Worm (Caenorhabditis elegans): ENCODE results near the gene nhr-45.

The nhr-45 gene

DNA sequence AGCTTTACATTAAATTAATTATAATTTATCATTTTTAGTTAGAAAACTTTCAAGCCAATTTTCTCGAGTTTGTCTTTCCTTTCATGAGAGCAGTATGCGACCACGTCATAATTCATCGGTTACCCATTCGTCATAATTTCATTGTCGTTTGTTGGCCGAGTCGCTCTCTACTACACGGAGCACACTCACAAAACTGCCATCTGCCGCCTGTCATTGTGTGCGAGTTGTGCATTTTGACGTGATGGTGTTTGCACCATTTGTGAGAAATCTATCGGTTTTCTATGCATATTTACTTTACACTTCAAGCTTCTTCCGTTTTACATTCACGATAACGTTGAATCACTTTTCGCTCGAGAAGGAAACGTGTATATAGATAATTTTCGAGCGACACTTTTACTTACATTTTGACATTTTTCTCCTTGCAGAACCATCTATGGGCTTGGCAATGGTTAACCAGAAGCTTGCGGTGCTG lies 46.7 kb upstream of the nhr-45 start, which contains the start of gene dhhc-10 (continued):
- peak in 1 of 2 experiments; percentile 35 for TF ChIP-seq hif-1 (tag; optimal IDR thresholded peaks at IDR 0.05)

DNA sequence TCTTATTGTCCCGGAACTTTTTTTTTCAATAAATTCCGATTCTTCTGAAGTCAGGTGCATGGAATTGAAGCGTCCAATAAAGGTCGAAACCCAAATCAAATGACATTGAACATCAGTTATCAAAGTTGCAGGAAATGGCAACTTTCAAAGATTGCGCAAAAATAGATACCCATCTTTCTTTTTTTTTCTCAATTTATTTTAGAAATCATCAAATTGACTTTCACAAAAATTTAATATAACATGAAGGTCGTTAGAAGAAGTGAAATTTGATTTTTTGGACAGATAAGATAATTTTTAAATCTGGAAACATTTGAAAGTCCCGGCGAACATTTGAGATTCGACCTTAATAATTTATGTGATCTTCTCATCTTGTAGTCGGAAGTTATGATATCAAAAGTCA lies 45.5 kb upstream of the nhr-45 start:
- TF ChIP-seq dpl-1 (GFP tag; optimal IDR thresholded peaks at IDR 0.05) (no peak), hlh-11 (tag; optimal IDR thresholded peaks at IDR 0.05) (no peak), attf-4 (tag; optimal IDR thresholded peaks at IDR 0.05) (no peak), nhr-25 (tag; optimal IDR thresholded peaks at IDR 0.05; ENCODE audit: borderline replicate concordance, insufficient read depth) (peak; percentile 29), nhr-11 (tag; optimal IDR thresholded peaks at IDR 0.05) (no peak), dmd-8 (GFP tag; IDR thresholded peaks at IDR 0.05) (no peak), dmd-9 (GFP tag; IDR thresholded peaks at IDR 0.05) (no peak)

DNA sequence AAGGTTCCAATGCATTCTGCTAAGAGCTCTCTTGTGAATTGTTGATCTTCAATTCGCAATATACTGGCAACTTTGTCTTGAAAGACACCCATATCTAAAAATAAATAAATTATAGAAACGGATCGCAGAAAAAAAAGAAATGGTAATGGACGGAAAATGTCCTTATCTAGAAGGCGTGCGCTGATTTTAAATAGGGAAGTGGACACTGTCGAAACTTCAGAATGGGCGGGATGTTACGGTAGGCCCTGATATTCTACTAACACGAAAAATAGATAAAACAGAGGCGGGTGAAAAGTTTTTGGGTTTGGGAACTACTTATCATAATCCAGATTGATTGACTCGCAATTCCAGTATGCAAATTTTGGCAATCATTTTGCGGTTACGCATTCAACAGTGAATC lies 44.8 kb upstream of the nhr-45 start, which contains the start of gene aqp-8:
TSS of gene aqp-8 (minus strand) at position 101 of the 400 bp plus-strand sequence.
- TF ChIP-seq R02D3.7 (tag; optimal IDR thresholded peaks at IDR 0.05) = no peak
- no peak for TF ChIP-seq fos-1 (tag; optimal IDR thresholded peaks at IDR 0.05)
- no peak for TF ChIP-seq ceh-44 (GFP tag; IDR thresholded peaks at IDR 0.05)
- no peak for TF ChIP-seq duxl-1 (tag; optimal IDR thresholded peaks at IDR 0.05; ENCODE audit: poor library complexity)

DNA sequence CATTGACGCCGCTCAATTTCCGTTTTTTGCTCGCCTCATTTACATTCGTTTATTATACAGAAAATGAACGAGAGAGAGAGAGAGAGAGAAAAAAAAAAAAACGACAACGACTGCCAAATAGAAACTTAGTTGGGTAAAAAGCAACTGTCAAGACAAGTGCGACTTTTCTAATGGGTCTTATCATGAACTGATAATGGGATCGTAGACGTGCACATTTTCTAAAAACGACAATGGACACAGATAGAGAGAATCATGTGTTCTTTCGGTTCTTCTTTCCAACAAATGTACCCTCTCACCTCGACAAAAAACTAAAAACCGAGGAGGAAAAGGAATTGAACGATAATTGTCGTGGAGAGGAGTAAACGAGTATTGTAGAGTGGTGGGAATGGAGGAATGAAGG lies 40.0 kb upstream of the nhr-45 start:
- TF ChIP-seq nhr-41 (GFP tag; IDR thresholded peaks at IDR 0.05) = no peak
- no peak for TF ChIP-seq attf-4 (tag; optimal IDR thresholded peaks at IDR 0.05)
- TF ChIP-seq nhr-77 (tag; optimal IDR thresholded peaks at IDR 0.05) = peak; percentile 72
- no peak for TF ChIP-seq lin-38 (GFP tag; IDR thresholded peaks at IDR 0.05)
- peak; percentile 94 for TF ChIP-seq pqm-1 (tag; optimal IDR thresholded peaks at IDR 0.05)
- peak; percentile 46 for TF ChIP-seq nhr-102 (tag; optimal IDR thresholded peaks at IDR 0.05)
- no peak for TF ChIP-seq spr-1 (tag; optimal IDR thresholded peaks at IDR 0.05)
- no peak for TF ChIP-seq zip-11 (GFP tag; IDR thresholded peaks at IDR 0.05)
- no peak for TF ChIP-seq lin-1 (GFP tag; IDR thresholded peaks at IDR 0.05)
- no peak for TF ChIP-seq Y48G9A.11 (GFP tag; IDR thresholded peaks at IDR 0.05)
- no peak for TF ChIP-seq cey-2 (tag; optimal IDR thresholded peaks at IDR 0.05; ENCODE audit: borderline replicate concordance, insufficient read depth)
- TF ChIP-seq nhr-25 (tag; optimal IDR thresholded peaks at IDR 0.05; ENCODE audit: borderline replicate concordance, insufficient read depth) = no peak
- TF ChIP-seq ctbp-1 (GFP tag; IDR thresholded peaks at IDR 0.05) = no peak
- no peak for TF ChIP-seq dmd-9 (GFP tag; IDR thresholded peaks at IDR 0.05)
- peak; percentile 84 for TF ChIP-seq dve-1 (tag; optimal IDR thresholded peaks at IDR 0.05; ENCODE audit: insufficient read depth)
- 0 out of 2 replicates have a peak, but pooled peaks have one; percentile 21 for TF ChIP-seq pha-4 (GFP tag; IDR thresholded peaks at IDR 0.05)
- no peak for TF ChIP-seq pha-4 (tag; optimal IDR thresholded peaks at IDR 0.05)
- TF ChIP-seq rbr-2 (tag; optimal IDR thresholded peaks at IDR 0.05) = no peak
- TF ChIP-seq nhr-111 (GFP tag; optimal IDR thresholded peaks at IDR 0.05) = no peak
- TF ChIP-seq tag-97 (GFP tag; IDR thresholded peaks at IDR 0.05) = no peak
- TF ChIP-seq Y105C5A.15 (GFP tag; IDR thresholded peaks at IDR 0.05) = no peak
- TF ChIP-seq lim-7 (GFP tag; IDR thresholded peaks at IDR 0.05) = no peak
- no peak for TF ChIP-seq snpc-4 (tag; optimal IDR thresholded peaks at IDR 0.05)
- no peak for TF ChIP-seq lsy-2 (tag; optimal IDR thresholded peaks at IDR 0.05)
- TF ChIP-seq unc-62 (GFP tag; optimal IDR thresholded peaks at IDR 0.05 in 1 of 2) = peak in 1 of 2 experiments; percentile 92
- no peak for TF ChIP-seq unc-62 (tag; optimal IDR thresholded peaks at IDR 0.05)
- no peak for TF ChIP-seq ZK546.5 (tag; optimal IDR thresholded peaks at IDR 0.05)
- no peak for TF ChIP-seq nhr-10 (tag; optimal IDR thresholded peaks at IDR 0.05)
- peak; percentile 23 for TF ChIP-seq hlh-30 (tag; optimal IDR thresholded peaks at IDR 0.05; ENCODE audit: insufficient read depth)
- TF ChIP-seq sdz-12 (GFP tag; optimal IDR thresholded peaks at IDR 0.05) = no peak
- no peak for TF ChIP-seq daf-12 (tag; optimal IDR thresholded peaks at IDR 0.05)
- TF ChIP-seq ztf-7 (tag; optimal IDR thresholded peaks at IDR 0.05) = no peak
- TF ChIP-seq set-16 (GFP tag; IDR thresholded peaks at IDR 0.05) = no peak
- no peak for TF ChIP-seq mdt-29 (GFP tag; IDR thresholded peaks at IDR 0.05)
- no peak for TF ChIP-seq F37D6.2 (tag; optimal IDR thresholded peaks at IDR 0.05)
- peak; percentile 67 for TF ChIP-seq hlh-11 (tag; optimal IDR thresholded peaks at IDR 0.05)
- no peak for TF ChIP-seq lin-13 (GFP tag; optimal IDR thresholded peaks at IDR 0.05)

Data from whole organism, L4 larva.